Fruit fly (Drosophila melanogaster) whole organism: ENCODE results near the gene Obp99b.
A peak's percentile ranks its signal among the peaks of the same experiment; 100 is the strongest.

ENCODE experiments used
- CG8478 ChIP-seq: fragments of >200 bp; optimal IDR thresholded peaks from 2 replicates; lab custom pipeline; 2018; ENCODE audit warnings: inconsistent platforms
- Dll ChIP-seq: fragments of >200 bp; optimal IDR thresholded peaks from 2 replicates; lab custom pipeline; 2017
- EcR ChIP-seq, 2 experiments: fragments of >200 bp; optimal IDR thresholded peaks; 2 replicates each; lab custom pipeline; 2017; ENCODE audit warnings: missing biosample characterization in 2 of 2, missing genetic modification characterization in 2 of 2, missing genetic modification reagents in 2 of 2
- pan ChIP-seq: fragments of >200 bp; optimal IDR thresholded peaks from 2 replicates; lab custom pipeline; 2017
- psq ChIP-seq: fragments of >200 bp; optimal IDR thresholded peaks from 2 replicates; lab custom pipeline; 2017
- usp ChIP-seq: fragments of >200 bp; optimal IDR thresholded peaks from 2 replicates; lab custom pipeline; 2017; ENCODE audit warnings: missing biosample characterization, missing genetic modification characterization, mixed read lengths

The Obp99b gene

DNA sequence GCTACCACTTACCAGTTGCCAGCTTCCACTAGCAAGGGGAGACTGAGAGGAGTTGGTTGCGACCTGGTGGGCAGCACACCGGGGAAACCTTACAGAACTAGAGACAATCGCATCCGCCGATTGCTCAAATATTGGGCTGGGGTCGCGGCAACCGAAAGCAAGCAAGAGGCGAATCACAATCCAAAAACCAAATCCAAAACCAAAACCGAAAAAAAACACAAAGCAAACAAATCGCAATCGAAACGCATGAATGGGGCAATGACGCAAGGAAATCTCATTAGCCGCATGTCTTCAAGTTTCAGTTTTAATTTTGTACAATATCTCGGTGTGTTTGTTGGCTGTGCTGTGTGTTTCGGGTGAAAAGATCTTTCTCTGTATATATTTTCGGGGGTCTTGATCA is 27.5 kb downstream of the Obp99b start, which contains the start of gene Obp99c:
Gene Obp99c (minus strand): TSS at position 101 of the 400 bp plus-strand sequence.
- TF ChIP-seq psq, result no peak
- no peak for TF ChIP-seq Dll (lab: Kevin White, UChicago)
- TF ChIP-seq CG8478 (lab: Kevin White, UChicago), result no peak
- TF ChIP-seq usp, result no peak
- TF ChIP-seq EcR (GFP tag; optimal IDR thresholded peaks at IDR 0.05; lab: Kevin White, UChicago), result no peak
- no peak for TF ChIP-seq pan (lab: Kevin White, UChicago)

DNA sequence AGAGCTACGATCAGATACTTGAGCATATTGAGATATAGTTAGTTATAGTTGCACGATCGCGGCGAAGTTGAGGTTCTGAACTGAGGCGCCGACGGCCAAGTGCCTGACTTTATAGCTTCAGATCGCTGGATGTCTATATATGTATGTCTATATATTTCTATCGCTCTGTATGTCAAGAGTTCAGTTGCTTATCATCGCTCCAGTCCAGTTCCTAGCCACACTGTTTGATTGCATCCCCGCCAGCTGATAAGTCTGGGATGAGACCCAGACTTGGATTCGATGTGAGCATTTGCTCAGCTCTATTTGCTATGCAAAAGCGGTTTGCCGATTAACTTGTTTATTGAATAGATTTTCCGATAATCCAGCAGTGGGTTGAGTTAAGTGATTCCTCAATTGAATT is 30.0 kb downstream of the Obp99b start:
- TF ChIP-seq Dll (lab: Kevin White, UChicago) (no peak), CG8478 (lab: Kevin White, UChicago) (no peak), pan (lab: Kevin White, UChicago) (no peak), EcR (GFP tag; optimal IDR thresholded peaks at IDR 0.05; lab: Kevin White, UChicago) (no peak), usp (no peak)

DNA sequence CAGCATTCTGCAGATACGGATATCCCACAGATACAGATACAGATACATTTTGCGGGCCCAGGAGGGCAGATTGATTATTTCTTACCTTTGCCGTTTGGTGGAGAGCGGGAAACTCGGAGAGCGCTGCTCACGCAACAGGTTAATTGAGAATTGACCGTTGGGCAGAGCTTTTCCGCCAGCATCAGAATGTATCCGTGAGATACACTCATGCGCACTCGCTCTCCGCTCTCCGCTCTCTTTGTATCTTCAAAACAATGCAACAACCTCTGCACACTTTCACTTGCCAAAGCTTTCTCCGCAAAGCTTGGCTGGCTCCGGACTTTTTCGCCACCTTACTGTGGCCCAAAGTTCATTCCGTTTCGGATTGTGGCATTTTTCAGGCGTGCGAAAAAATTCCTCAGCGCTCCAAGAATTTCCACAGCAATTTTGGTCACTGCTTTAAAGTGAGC is 34.5 kb downstream of the Obp99b start, which contains the start of the genes CG7582 and Gycalpha99B:
Gene CG7582 (minus strand): TSS at position 127 of the 449 bp plus-strand sequence.
Gene Gycalpha99B (plus strand): TSS at position 352 of the 449 bp plus-strand sequence.
- TF ChIP-seq Dll (lab: Kevin White, UChicago) (peak; percentile 86), psq (no peak)

DNA sequence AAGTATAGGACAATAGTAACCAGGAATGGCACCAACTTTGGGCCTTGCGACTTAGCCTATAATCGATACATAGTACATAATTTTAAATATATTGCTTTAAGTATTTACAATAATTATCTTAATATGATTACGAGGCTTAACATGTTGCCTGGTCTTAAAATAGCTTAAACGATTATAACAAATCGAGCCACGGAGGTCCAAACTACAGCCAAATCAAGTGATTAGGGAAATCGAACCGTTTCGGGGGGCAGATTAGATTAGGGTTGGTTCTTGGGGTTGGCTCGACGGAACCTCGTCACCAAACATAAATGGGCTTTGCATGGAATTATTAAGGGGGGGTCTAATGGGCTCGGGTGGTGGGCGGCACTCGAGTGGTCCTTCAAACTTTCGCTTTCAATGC is 35.5 kb downstream of the Obp99b start:
- TF ChIP-seq EcR (GFP tag; optimal IDR thresholded peaks at IDR 0.05; lab: Kevin White, UChicago), result no peak
- TF ChIP-seq usp, result no peak
- TF ChIP-seq psq, result no peak
- TF ChIP-seq Dll (lab: Kevin White, UChicago), result no peak
- TF ChIP-seq CG8478 (lab: Kevin White, UChicago), result no peak
- no peak for TF ChIP-seq pan (lab: Kevin White, UChicago)

DNA sequence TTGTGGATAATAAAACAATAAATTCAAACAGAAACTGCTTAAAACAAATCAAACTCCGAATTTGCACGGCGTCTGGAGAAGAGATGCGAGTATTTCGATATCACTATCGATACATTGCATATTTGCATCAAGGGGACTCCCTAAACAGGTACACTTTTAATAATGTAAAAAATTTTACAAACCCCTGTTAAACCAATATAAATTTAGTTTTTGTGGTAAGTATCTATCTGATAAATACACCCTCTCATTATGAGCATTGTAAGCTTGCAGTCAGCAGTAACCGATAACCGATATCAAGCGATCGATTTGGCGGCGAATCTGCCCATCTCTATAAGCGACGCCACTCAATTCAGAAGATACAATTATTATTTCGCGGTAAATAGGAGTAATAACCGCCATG is 41.4 kb downstream of the Obp99b start, which contains the start of the genes Bub3 and Cap-D2:
Gene Bub3 (minus strand): TSS at position 89 of the 400 bp plus-strand sequence.
Gene Cap-D2 (plus strand): TSS at position 319 of the 400 bp plus-strand sequence.
- TF ChIP-seq CG8478 (lab: Kevin White, UChicago), result no peak
- TF ChIP-seq Dll (lab: Kevin White, UChicago), result no peak
- TF ChIP-seq psq, result no peak
- no peak for TF ChIP-seq EcR (GFP tag; optimal IDR thresholded peaks at IDR 0.05; lab: Kevin White, UChicago)
- no peak for TF ChIP-seq usp
- TF ChIP-seq pan (lab: Kevin White, UChicago), result no peak

DNA sequence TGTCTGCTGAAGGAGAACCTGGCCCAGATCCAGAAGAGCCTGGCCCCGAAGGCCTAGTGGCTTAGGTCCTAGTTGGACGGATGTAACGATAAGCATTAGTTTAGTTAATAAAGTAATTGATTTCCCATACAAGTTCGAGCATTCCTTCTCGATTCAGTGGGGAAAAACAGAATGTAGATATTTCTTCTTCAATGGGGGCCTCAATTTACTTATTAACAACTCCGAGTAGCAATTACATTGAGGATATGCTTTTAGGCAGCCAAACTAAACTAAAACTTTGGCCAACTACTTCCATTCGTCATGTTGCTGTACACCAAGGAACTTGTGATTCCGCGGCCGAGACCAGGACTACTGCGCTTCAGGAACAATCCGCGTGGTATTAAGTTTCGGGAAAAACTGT is 44.5 kb downstream of the Obp99b start, which contains the start of gene ppk19:
Gene ppk19 (plus strand): TSS at position 301 of the 400 bp plus-strand sequence.
- no peak for TF ChIP-seq psq
- TF ChIP-seq usp, result no peak
- no peak for TF ChIP-seq Dll (lab: Kevin White, UChicago)
- TF ChIP-seq EcR (GFP tag; optimal IDR thresholded peaks at IDR 0.05; lab: Kevin White, UChicago), result no peak
- TF ChIP-seq pan (lab: Kevin White, UChicago), result no peak
- TF ChIP-seq CG8478 (lab: Kevin White, UChicago), result no peak

DNA sequence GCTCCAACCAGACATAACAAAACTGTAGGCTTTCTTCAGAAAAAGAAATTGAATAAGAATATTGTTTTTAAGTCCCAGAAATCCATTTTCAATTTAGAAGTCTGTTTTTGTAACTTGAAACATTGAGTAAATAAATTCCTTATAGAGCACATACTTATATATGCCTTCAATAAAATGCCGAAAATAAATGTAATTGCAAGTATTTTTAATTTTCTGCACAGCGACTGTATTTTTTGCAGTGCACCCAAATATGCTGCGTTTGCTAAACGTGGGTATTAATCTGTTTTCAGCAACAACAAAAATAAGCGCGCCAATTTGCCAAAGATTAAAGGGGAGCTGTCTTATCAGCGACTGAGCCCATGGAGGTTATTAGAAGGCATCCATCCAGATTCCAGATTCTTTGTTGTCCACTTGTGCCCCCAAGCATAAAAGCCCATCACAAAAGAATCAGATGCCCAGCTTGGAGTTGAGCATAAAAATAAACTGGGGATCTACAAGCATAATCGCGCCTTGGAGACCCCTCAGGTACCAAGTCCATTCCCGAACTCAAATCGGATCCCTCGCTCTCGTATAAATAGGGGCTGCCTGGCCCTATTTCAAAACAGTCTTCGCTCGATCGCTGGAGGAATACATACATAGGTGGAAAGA is 45.5 kb downstream of the Obp99b start, which contains the start of gene Obp99a:
Gene Obp99a (plus strand): TSS at position 598 of the 648 bp plus-strand sequence.
- no peak for TF ChIP-seq CG8478 (lab: Kevin White, UChicago)
- TF ChIP-seq pan (lab: Kevin White, UChicago), result no peak
- no peak for TF ChIP-seq EcR (GFP tag; optimal IDR thresholded peaks at IDR 0.05; lab: Kevin White, UChicago)
- TF ChIP-seq psq, result no peak
- TF ChIP-seq usp, result no peak
- no peak for TF ChIP-seq Dll (lab: Kevin White, UChicago)

DNA sequence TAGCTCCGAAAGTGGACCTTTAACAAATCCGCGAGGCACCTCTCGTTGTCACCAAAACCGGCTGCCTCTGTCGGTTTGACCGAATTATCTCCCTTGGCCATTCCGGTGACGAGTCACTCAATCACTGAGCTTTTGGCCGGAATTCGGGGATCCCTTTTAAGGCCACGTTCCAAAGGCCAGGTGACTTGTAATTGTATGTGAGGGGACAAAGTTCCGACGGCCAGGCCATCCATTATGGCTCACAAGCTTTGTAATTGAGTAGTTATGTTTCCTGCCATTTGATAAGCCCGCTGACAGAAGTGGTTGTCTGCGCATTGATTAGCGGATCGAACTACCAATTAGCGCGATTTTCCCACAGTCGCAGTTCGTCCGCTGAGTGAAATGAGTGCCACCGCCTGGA is 47.9 kb downstream of the Obp99b start, which contains the start of the genes ppk20 and ppk30:
Gene ppk20 (minus strand): TSS at position 101 of the 400 bp plus-strand sequence.
Gene ppk30 (plus strand): TSS at position 373 of the 400 bp plus-strand sequence.
- TF ChIP-seq pan (lab: Kevin White, UChicago), result no peak
